Worm (Caenorhabditis elegans) whole organism, young adult: ENCODE measurements around the gene C02B4.3.

ENCODE experiments used
- ama-1 ChIP-seq, 3 experiments: fragments of 150-350 bp in 1 of 3; sonication (generic microtip) in 2 of 3; optimal IDR thresholded peaks; 2 replicates each; lab custom pipeline; 2014 to 2018; ENCODE audit warnings: missing biosample characterization in 2 of 3, missing genetic modification characterization in 2 of 3, missing genetic modification reagents in 2 of 3
- ets-4 ChIP-seq: fragments of 200-800 bp; sonication (Bioruptor generic); optimal IDR thresholded peaks from 2 replicates; lab custom pipeline; 2018; ENCODE audit warnings: mild to moderate bottlenecking, missing genetic modification characterization, missing compliant biosample characterization
- madf-6 ChIP-seq: fragments of 200-800 bp; sonication (Bioruptor generic); IDR thresholded peaks from 2 replicates; pipeline ENCODE4 v1.3.6; 2022; ENCODE audit warnings: missing genetic modification reagents, missing genetic modification characterization, missing compliant biosample characterization
- mcd-1 ChIP-seq: fragments of 200-800 bp; sonication (Bioruptor generic); IDR thresholded peaks from 2 replicates; pipeline ENCODE4 v1.3.6; 2022; ENCODE audit warnings: missing genetic modification reagents, missing genetic modification characterization, missing compliant biosample characterization
- nfya-1 ChIP-seq: sonication (generic microtip); optimal IDR thresholded peaks from 2 replicates; lab custom pipeline; 2017; ENCODE audit warnings: antibody characterized with exemption, missing compliant biosample characterization, missing genetic modification characterization, borderline replicate concordance; ENCODE audit not compliant: insufficient read depth

ce11 chrX:12656420-12657033 lies 3.1 kb downstream of the C02B4.3 start:
- TF ChIP-seq mcd-1 (peak; percentile 54; the same call in 1 of the 2 replicates), ama-1 (optimal IDR thresholded peaks at IDR 0.05; lab: Kevin White, UChicago) (no peak), ama-1 (GFP tag; optimal IDR thresholded peaks at IDR 0.05; lab: Kevin White, UChicago) (no peak), madf-6 (GFP tag; lab: Robert Waterston, UW) (no peak), ets-4 (GFP tag; lab: Kevin White, UChicago) (no peak), nfya-1 (no peak)
